Worm (Caenorhabditis elegans) whole organism, mixed stage, embryonic: ENCODE results near the gene srbc-39.

Experiments used
- ces-1 ChIP-seq: fragments of 150-350 bp; optimal IDR thresholded peaks from 2 replicates; lab custom pipeline; 2014; ENCODE audit warnings: missing biosample characterization, missing genetic modification reagents, missing genetic modification characterization
- mep-1 ChIP-seq: fragments of 150-350 bp; optimal IDR thresholded peaks from 2 replicates; lab custom pipeline; 2017; ENCODE audit warnings: missing biosample characterization, missing genetic modification reagents, missing genetic modification characterization, inconsistent platforms
- nhr-12 ChIP-seq: fragments of 150-350 bp; optimal IDR thresholded peaks from 2 replicates; lab custom pipeline; 2014; ENCODE audit warnings: missing biosample characterization, missing genetic modification characterization
- nhr-2 ChIP-seq: fragments of 150-350 bp; optimal IDR thresholded peaks from 2 replicates; lab custom pipeline; 2014; ENCODE audit warnings: missing biosample characterization, missing genetic modification characterization
- sem-2 ChIP-seq: fragments of 200-800 bp; sonication (Bioruptor generic); optimal IDR thresholded peaks from 2 replicates; lab custom pipeline; 2018; ENCODE audit warnings: mild to moderate bottlenecking, missing genetic modification characterization, missing compliant biosample characterization
- unc-62 ChIP-seq: fragments of 150-350 bp; optimal IDR thresholded peaks from 2 replicates; lab custom pipeline; 2014; ENCODE audit warnings: missing biosample characterization, missing genetic modification reagents, missing genetic modification characterization

DNA sequence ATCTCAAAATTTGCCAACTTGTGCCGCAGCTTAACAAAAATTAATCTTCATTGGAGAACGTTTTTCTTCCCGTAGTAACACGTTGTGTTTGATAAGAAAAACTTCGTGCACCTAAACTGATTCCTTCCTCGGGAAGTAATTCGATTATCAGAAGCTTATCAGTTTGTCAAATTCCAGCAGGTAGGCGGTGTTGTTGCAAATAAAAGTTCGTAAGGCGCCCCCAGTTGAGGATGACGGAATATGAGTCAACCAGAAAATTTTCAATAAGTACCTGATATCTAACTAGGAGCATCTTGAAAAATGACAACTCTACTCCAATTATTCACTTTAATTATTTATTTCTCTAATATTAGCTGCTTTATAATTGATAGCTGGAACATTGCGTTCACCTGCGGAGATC lies 32.9 kb downstream of the srbc-39 start, which contains the start of gene C05E4.7:
- TF ChIP-seq sem-2 (GFP tag; lab: Kevin White, UChicago) (no peak), nhr-12 (tag; lab: Kevin White, UChicago) (no peak), nhr-2 (tag; lab: Kevin White, UChicago) (no peak), mep-1 (tag; lab: Kevin White, UChicago) (no peak), ces-1 (no peak), unc-62 (GFP tag; lab: Kevin White, UChicago) (no peak)
